Fruit fly (Drosophila melanogaster) S2 (cell line): ENCODE data around the gene swa.

Source experiments
- CG8478 ChIP-seq: fragments of >200 bp; optimal IDR thresholded peaks from 2 replicates; lab custom pipeline; 2018
- CTCF ChIP-seq, 2 experiments: fragments of >200 bp; optimal IDR thresholded peaks; 2 replicates each; lab custom pipeline; 2018

dm6 chrX:6372769-6373197 is 7.3 kb upstream of the swa start, which contains the start of gene PpV:
- no peak for TF ChIP-seq CG8478 (lab: Kevin White, UChicago)
- TF ChIP-seq CTCF (optimal IDR thresholded peaks at IDR 0.05; lab: Kevin White, UChicago) = peak in 1 of 2 experiments; percentile 23
